Fruit fly (Drosophila melanogaster) Kc167 (cell line): Measurements from ENCODE around the gene Hsp60A.
A peak's percentile ranks its signal among the peaks of the same experiment; 100 is the strongest.

Source experiments
- Myc ChIP-seq: fragments of >200 bp; optimal IDR thresholded peaks from 2 replicates; lab custom pipeline; 2017; ENCODE audit warnings: missing external identifiers
- Sin3A ChIP-seq: fragments of >200 bp; optimal IDR thresholded peaks from 2 replicates; lab custom pipeline; 2018; ENCODE audit warnings: missing external identifiers
- h ChIP-seq: fragments of >200 bp; optimal IDR thresholded peaks from 3 replicates; lab custom pipeline; 2018; ENCODE audit warnings: missing external identifiers
- insv ChIP-seq: fragments of >200 bp; optimal IDR thresholded peaks from 3 replicates; lab custom pipeline; 2018; ENCODE audit warnings: missing external identifiers
- psq ChIP-seq: fragments of >200 bp; optimal IDR thresholded peaks from 2 replicates; lab custom pipeline; 2017; ENCODE audit warnings: missing external identifiers
- ttk ChIP-seq: sonication (Bioruptor generic); optimal IDR thresholded peaks from 2 replicates; lab custom pipeline; 2017; ENCODE audit warnings: missing external identifiers

Hsp60A gene

DNA sequence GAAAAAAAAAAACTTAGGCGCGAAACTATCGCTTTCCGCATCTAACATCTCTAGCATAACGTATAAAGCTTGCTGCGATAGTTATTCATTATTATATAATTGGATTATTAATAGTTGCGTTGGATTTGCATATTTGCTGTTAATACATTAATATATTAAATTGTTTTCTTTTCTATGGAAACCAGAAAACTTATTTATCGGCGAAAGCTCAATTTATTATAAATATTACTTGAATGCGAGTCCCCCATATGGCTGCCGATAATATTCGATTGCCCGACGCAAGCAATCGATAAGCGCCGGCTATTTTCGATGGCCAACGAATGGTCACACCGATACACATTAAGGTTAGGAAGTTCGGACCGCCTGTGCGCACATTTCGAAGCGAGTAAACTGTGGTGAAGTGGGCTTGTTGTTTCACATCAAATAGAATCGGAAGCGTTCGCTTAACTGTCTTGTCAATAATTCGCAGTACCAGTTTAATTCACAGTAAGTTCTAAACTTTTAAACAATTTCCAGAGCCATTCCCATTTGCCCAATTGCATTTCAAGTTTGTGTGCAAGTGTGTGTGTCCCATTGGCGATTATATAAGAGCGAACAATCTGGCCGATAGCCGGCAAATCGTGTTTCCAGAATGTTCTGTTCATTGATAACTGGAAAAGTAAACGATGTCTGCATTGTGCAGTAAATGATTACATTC is at the start of gene Hsp60A:
Hsp60A (plus strand) TSS at position 335 of the 697 bp plus-strand sequence.
- TF ChIP-seq psq (lab: Kevin White, UChicago): peak; percentile 75
- no peak for TF ChIP-seq h (lab: Kevin White, UChicago)
- TF ChIP-seq insv (lab: Kevin White, UChicago): no peak
- TF ChIP-seq Sin3A (lab: Kevin White, UChicago): no peak
- no peak for TF ChIP-seq Myc
- TF ChIP-seq ttk: no peak

DNA sequence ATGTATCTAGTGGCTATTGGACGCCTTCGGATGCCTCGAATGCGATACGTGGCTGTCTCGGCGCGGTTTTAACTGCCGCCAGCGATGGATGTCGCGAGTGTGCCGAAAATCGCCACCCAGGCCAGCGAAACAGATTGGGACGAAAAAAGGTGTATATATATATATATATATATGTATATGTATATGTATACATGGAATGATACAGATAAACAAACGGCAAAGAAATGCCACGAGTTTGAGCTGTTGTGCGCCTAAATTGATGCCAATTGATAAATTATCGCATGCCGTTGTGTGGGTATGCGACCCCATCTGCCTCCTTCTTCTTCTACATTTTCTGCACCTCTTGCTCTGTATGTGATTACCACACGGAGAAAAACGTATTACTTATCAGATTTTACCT is 48.8 kb upstream of the Hsp60A start, which contains the start of gene CG1545:
CG1545 (minus strand) TSS at position 101 of the 400 bp plus-strand sequence.
- no peak for TF ChIP-seq Myc
- no peak for TF ChIP-seq ttk
- no peak for TF ChIP-seq h (lab: Kevin White, UChicago)
- TF ChIP-seq insv (lab: Kevin White, UChicago): no peak
- TF ChIP-seq Sin3A (lab: Kevin White, UChicago): no peak
- TF ChIP-seq psq (lab: Kevin White, UChicago): no peak

DNA sequence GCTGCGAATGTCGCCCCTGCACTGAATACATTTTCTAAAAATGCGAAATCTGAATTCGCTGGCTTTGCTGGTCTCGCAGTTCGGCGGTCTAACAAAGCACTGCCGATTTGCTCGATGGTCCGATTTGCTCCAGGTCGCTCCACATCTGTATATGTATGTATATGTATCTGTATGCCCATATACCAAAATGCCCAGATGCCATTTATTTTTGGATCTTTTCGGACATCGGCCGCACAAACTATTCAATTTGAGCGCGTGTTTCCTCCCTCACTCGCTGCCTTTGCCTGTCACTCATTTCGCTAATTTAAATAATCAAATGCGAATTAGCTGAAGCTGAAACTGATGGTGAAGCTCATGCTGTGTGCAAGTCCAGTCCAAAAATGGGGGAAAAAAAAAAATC is 45.2 kb upstream of the Hsp60A start, which contains the start of gene CG1537:
CG1537 (minus strand) TSS at position 101 of the 400 bp plus-strand sequence.
- TF ChIP-seq Myc (no peak), h (lab: Kevin White, UChicago) (no peak), insv (lab: Kevin White, UChicago) (no peak), Sin3A (lab: Kevin White, UChicago) (no peak)

DNA sequence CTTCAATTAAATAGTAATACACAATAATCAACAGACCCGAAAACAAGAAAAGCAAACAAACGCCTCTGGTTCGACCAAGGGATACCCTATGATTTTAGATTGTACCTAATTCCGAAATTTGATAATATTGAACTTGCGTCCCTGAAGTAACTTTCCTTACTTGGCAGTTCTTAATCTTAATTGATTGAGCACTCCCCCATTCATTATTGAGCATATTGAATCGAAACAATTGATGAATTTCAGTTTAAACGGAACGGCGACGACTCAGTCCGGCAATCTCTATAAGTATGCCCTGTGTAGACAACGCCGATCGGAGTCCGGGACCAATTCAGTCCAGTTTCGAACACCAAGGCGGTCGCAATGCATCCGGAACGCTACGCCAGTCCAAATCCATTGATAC is 42.0 kb upstream of the Hsp60A start, which contains the start of gene CG15203:
CG15203 (plus strand) TSS at position 301 of the 400 bp plus-strand sequence.
- TF ChIP-seq Myc: no peak
- TF ChIP-seq Sin3A (lab: Kevin White, UChicago): no peak
- TF ChIP-seq h (lab: Kevin White, UChicago): no peak
- TF ChIP-seq insv (lab: Kevin White, UChicago): no peak
- TF ChIP-seq psq (lab: Kevin White, UChicago): no peak

DNA sequence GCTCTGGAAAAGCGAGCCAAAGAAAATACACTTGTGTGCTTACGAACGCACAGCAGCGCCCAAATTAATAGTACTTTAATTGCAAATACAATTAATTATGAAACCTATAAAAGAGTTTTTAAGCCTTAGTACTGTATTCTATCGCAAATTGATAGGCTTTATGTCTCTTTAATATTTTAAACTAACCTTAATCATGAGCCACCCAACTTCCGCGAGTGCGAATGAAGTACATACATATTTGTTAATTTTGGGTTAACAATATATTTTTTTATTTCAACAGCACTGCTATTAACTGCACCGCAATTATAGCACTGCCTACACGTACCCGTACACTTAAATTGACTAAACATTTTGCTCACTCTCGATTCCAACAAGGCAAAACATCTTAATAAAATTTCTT is 27.0 kb upstream of the Hsp60A start:
- TF ChIP-seq Myc (no peak), ttk (no peak), Sin3A (lab: Kevin White, UChicago) (no peak), psq (lab: Kevin White, UChicago) (no peak), insv (lab: Kevin White, UChicago) (no peak), h (lab: Kevin White, UChicago) (no peak)

DNA sequence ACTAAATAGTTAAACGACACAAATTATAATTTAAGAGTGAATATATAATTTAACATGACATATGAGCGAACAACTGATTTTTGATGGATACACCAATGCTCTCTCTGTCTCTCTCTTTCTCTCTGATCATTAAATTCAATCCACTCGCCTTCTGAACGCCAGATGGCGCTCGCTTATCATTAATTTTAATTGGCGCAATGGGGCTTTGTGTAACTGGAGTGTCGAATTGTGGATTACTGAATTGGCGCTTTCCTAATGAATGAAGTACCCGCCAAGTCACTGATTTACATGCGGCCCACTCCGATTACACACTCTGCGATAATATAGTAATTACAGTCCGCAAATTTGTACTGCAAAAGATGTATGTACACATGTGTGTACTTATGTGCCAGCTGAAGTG is 26.4 kb upstream of the Hsp60A start:
- no peak for TF ChIP-seq insv (lab: Kevin White, UChicago)
- TF ChIP-seq h (lab: Kevin White, UChicago): peak; percentile 86

DNA sequence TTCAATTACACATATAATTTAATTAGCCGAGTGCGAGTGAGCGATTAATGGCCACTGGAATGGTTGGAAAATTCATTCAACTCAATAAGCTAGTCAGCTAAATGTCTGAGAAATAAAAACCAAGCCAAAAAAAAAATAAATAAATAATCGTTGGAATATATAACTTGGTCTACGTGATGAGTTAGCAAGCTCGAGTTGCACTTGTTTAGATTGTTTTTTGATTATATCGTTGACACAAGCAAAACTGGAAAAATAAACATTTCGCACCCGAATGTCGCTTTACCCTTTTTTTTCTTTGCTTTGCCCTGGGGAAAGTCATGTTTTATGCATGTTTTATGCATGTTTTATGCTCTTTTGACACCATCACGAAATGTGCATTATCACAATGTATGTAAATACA is 25.3 kb upstream of the Hsp60A start:
- no peak for TF ChIP-seq insv (lab: Kevin White, UChicago)
- no peak for TF ChIP-seq Myc
- no peak for TF ChIP-seq h (lab: Kevin White, UChicago)
- no peak for TF ChIP-seq ttk
- TF ChIP-seq Sin3A (lab: Kevin White, UChicago): no peak
- TF ChIP-seq psq (lab: Kevin White, UChicago): no peak

DNA sequence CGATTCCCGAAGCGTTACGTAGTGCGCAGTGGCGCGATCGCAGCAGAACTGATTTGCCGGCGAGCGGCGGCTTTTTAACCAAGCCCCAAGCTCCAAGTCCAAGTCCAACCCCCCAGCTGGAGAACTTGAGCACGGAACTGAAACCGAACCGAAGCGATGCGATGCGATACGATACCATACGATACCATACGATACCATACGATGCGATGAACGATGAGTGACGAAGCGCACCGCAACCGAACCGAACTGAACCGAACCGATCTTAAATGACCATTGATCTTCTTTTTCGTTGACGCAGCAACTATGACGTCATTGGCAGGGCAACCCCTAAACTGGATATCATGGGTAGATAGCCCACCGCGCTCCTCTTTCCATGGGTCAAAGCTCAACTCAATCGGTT is 22.0 kb upstream of the Hsp60A start, which contains the start of gene sev:
sev (minus strand) TSS at position 50 of the 400 bp plus-strand sequence.
- TF ChIP-seq insv (lab: Kevin White, UChicago) (no peak), h (lab: Kevin White, UChicago) (no peak), Sin3A (lab: Kevin White, UChicago) (no peak), ttk (no peak), psq (lab: Kevin White, UChicago) (no peak), Myc (no peak)

DNA sequence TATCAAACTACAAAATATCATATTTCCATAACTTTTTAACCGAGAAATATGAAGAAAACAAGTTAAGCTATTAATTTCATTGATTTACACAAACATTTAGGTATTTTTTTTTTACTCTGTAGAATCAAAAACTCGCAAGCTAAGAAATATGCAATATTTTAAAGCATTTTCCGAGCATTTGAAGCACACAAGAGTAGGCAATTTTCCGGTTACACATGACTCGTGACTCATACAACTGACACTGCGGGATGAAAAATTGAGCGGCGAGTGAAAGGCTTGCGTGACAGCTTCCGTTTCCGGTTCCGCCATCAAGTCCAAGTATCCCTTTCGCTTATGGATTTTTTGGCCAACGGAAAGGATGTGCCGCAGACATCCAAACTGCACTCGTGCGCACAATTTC is 20.9 kb upstream of the Hsp60A start:
- TF ChIP-seq ttk (no peak), psq (lab: Kevin White, UChicago) (no peak), insv (lab: Kevin White, UChicago) (no peak), h (lab: Kevin White, UChicago) (no peak), Sin3A (lab: Kevin White, UChicago) (no peak), Myc (no peak)

DNA sequence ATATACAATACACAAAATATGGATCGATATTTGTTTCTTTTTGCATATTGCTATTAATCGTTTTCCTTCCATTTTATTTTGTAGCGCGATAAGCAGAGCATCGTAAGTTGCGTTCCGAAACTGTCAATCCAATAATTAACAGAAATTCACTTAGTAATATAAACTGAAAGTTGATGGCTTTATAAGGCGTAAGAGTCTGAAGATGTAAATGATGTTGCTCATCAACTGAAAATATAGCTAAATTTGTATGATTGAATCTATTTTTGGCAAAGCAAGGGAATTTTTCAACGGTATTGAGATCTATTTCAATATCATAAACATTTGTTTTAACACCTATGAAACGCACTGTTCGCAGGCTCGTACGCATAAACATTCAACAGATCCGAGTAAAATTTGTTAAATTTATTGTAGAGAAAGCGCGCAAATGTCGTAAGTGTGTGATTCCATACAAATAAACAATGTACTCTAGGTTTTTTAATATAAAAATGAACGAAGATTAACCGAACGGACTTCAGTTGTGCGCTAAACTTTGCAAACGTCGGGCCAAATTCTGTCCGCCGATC is 19.4 kb upstream of the Hsp60A start, which contains the start of gene Vago:
Vago (plus strand) TSS at position 513 of the 563 bp plus-strand sequence.
- TF ChIP-seq Sin3A (lab: Kevin White, UChicago) (no peak), psq (lab: Kevin White, UChicago) (no peak), h (lab: Kevin White, UChicago) (no peak), insv (lab: Kevin White, UChicago) (no peak)

DNA sequence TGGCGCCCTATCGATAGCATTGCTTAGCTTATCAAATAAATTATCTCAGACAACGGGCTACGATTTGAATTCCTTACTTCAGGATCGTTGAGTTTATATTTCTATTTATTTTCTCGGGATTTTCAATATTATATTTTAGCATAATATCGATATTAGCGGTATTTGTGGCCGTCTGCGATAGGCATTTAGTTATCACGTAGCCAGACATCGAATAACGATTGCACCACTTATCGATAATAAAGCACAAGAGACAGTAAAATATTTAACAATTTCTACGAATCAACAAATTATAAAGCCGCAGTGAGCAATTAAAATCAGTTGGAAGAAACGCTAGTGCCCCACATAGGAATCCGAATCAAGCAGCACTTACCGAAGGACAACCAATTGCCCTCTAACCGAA is 18.1 kb upstream of the Hsp60A start, which contains the start of gene CG2076:
CG2076 (plus strand) TSS at position 50 of the 400 bp plus-strand sequence.
- TF ChIP-seq ttk (no peak), psq (lab: Kevin White, UChicago) (no peak), Myc (no peak), h (lab: Kevin White, UChicago) (no peak), insv (lab: Kevin White, UChicago) (no peak), Sin3A (lab: Kevin White, UChicago) (no peak)

DNA sequence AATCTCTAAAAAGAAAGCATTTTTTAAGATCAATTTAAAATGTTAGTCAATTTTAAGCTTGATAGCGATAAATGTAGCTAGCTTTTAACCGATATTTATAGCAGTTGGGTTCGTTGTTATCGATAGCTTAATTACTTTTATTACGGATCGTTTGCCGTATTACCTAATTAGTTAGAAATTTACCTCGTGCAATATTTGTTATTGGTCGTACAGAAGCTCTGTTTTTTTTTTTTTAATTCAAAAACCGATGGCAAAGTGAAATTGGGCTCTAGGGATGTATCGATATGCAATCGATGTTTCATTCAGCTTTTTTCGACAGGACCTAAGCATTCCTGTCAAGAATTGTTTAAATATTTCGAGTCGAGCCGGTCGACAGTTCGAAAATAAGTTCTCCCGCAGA is 16.1 kb upstream of the Hsp60A start, which contains the start of gene CG2061:
CG2061 (plus strand) TSS at position 292 of the 400 bp plus-strand sequence.
- TF ChIP-seq ttk (no peak), Myc (no peak), Sin3A (lab: Kevin White, UChicago) (no peak), psq (lab: Kevin White, UChicago) (no peak), h (lab: Kevin White, UChicago) (no peak), insv (lab: Kevin White, UChicago) (no peak)
